Worm (Caenorhabditis elegans): ENCODE results near the gene srt-48.

The srt-48 gene

ce11 chrIV:15028891-15029290 is 39.8 kb downstream of the srt-48 start, which contains the start of gene Y41E3.8 (continued):
- TF ChIP-seq lin-54 (GFP tag; optimal IDR thresholded peaks at IDR 0.05) = peak; percentile 29
- TF ChIP-seq rec-8 (tag; optimal IDR thresholded peaks at IDR 0.05) = no peak
- TF ChIP-seq F57A8.1 (GFP tag; optimal IDR thresholded peaks at IDR 0.05) = no peak
- TF ChIP-seq dpl-1 (GFP tag; optimal IDR thresholded peaks at IDR 0.05) = peak; percentile 12
- no peak for TF ChIP-seq ceh-40 (GFP tag; IDR thresholded peaks at IDR 0.05)
- no peak for TF ChIP-seq K11D2.4 (GFP tag; IDR thresholded peaks at IDR 0.05)
- TF ChIP-seq F23B12.7 (tag; optimal IDR thresholded peaks at IDR 0.05; ENCODE audit: insufficient read depth) = no peak
- no peak for TF ChIP-seq unc-130 (GFP tag; optimal IDR thresholded peaks at IDR 0.05)
- no peak for TF ChIP-seq tbx-9 (tag; optimal IDR thresholded peaks at IDR 0.05; ENCODE audit: borderline replicate concordance)
- no peak for TF ChIP-seq cebp-1 (GFP tag; IDR thresholded peaks at IDR 0.05)
- TF ChIP-seq cebp-1 (tag; optimal IDR thresholded peaks at IDR 0.05) = peak; percentile 31
- no peak for TF ChIP-seq xnd-1 (tag; optimal IDR thresholded peaks at IDR 0.05)
- TF ChIP-seq rpc-1 (optimal IDR thresholded peaks at IDR 0.05) = no peak
- TF ChIP-seq rpc-1 (tag; optimal IDR thresholded peaks at IDR 0.05) = no peak
- no peak for TF ChIP-seq F10E7.11 (tag; optimal IDR thresholded peaks at IDR 0.05)
- TF ChIP-seq dox-1 (GFP tag; IDR thresholded peaks at IDR 0.05) = no peak
- TF ChIP-seq F57C9.4 (tag; optimal IDR thresholded peaks at IDR 0.05) = no peak
- TF ChIP-seq T26A5.8 (tag; optimal IDR thresholded peaks at IDR 0.05) = no peak
- no peak for TF ChIP-seq pha-4 (tag; optimal IDR thresholded peaks at IDR 0.05)
- no peak for TF ChIP-seq ceh-58 (GFP tag; IDR thresholded peaks at IDR 0.05)
- peak; percentile 70; the same call in 1 of the 2 replicates for TF ChIP-seq attf-6 (GFP tag; IDR thresholded peaks at IDR 0.05)
- TF ChIP-seq pbrm-1 (GFP tag; IDR thresholded peaks at IDR 0.05) = no peak
- no peak for TF ChIP-seq Y67H2A.10 (GFP tag; conservative IDR thresholded peaks at IDR 0.05)
- peak; percentile 50; the same call in 1 of the 2 replicates for TF ChIP-seq attf-3 (GFP tag; conservative IDR thresholded peaks at IDR 0.05)
- no peak for TF ChIP-seq egrh-3 (GFP tag; IDR thresholded peaks at IDR 0.05)
- no peak for TF ChIP-seq die-1 (tag; optimal IDR thresholded peaks at IDR 0.05)
- TF ChIP-seq lsy-27 (tag; optimal IDR thresholded peaks at IDR 0.05; ENCODE audit: borderline replicate concordance, insufficient read depth) = no peak
- no peak for TF ChIP-seq B0336.3 (GFP tag; IDR thresholded peaks at IDR 0.05)
- no peak for TF ChIP-seq egl-18 (GFP tag; IDR thresholded peaks at IDR 0.05)
- TF ChIP-seq gei-17 (GFP tag; optimal IDR thresholded peaks at IDR 0.05) = no peak
- no peak for TF ChIP-seq ceh-27 (GFP tag; optimal IDR thresholded peaks at IDR 0.05)
- TF ChIP-seq B0019.2 (GFP tag; conservative IDR thresholded peaks at IDR 0.05) = no peak
- no peak for TF ChIP-seq madf-10 (tag; optimal IDR thresholded peaks at IDR 0.05)
- TF ChIP-seq athp-1 (tag; optimal IDR thresholded peaks at IDR 0.05) = no peak
- no peak for TF ChIP-seq ceh-79 (tag; optimal IDR thresholded peaks at IDR 0.05)
- no peak for TF ChIP-seq let-526 (GFP tag; IDR thresholded peaks at IDR 0.05)
- no peak for TF ChIP-seq Y53G8AR.9 (GFP tag; conservative IDR thresholded peaks at IDR 0.05)
- no peak for TF ChIP-seq B0035.1 (tag; optimal IDR thresholded peaks at IDR 0.05)
- TF ChIP-seq cebp-2 (GFP tag; IDR thresholded peaks at IDR 0.05) = no peak
- no peak for TF ChIP-seq aptf-3 (GFP tag; IDR thresholded peaks at IDR 0.05)
- TF ChIP-seq atf-7 (tag; optimal IDR thresholded peaks at IDR 0.05) = no peak
- TF ChIP-seq aptf-2 (GFP tag; conservative IDR thresholded peaks at IDR 0.05) = no peak
- TF ChIP-seq hsf-1 (GFP tag; IDR thresholded peaks at IDR 0.05) = no peak
- no peak for TF ChIP-seq lir-1 (GFP tag; conservative IDR thresholded peaks at IDR 0.05)
- TF ChIP-seq nhr-179 (tag; optimal IDR thresholded peaks at IDR 0.05) = no peak
- no peak for TF ChIP-seq B0261.1 (tag; optimal IDR thresholded peaks at IDR 0.05)
- peak; percentile 37 for TF ChIP-seq F49E8.2 (tag; optimal IDR thresholded peaks at IDR 0.05; ENCODE audit: insufficient read depth)
- no peak for TF ChIP-seq tlf-1 (GFP tag; optimal IDR thresholded peaks at IDR 0.05)
- TF ChIP-seq egl-44 (GFP tag; IDR thresholded peaks at IDR 0.05) = no peak
- TF ChIP-seq bed-2 (GFP tag; IDR thresholded peaks at IDR 0.05) = no peak
